Fruit fly (Drosophila melanogaster) whole organism, embryonic: Measurements from ENCODE around the gene Fbxl7.

Experiments used
- Bdp1 ChIP-seq: fragments of 200-800 bp; sonication (Bioruptor generic); optimal IDR thresholded peaks from 3 replicates; lab custom pipeline; 2016; ENCODE audit warnings: missing biosample characterization, missing genetic modification characterization
- Bteb2 ChIP-seq: fragments of 200-800 bp; sonication (Bioruptor generic); optimal IDR thresholded peaks from 2 replicates; lab custom pipeline; 2016; ENCODE audit warnings: missing biosample characterization, missing genetic modification characterization
- CG1024 ChIP-seq: fragments of 200-800 bp; sonication (Bioruptor generic); IDR thresholded peaks from 2 replicates; pipeline ENCODE4 v1.3.6; 2022; ENCODE audit warnings: missing biosample characterization, missing genetic modification characterization
- CG10366 ChIP-seq: fragments of 200-800 bp; sonication (Bioruptor generic); IDR thresholded peaks from 2 replicates; pipeline ENCODE4 v1.3.6; 2022; ENCODE audit warnings: missing biosample characterization, missing genetic modification characterization
- CG10959 ChIP-seq: fragments of 200-800 bp; sonication (Bioruptor generic); IDR thresholded peaks from 2 replicates; pipeline ENCODE4 v1.3.6; 2022; ENCODE audit warnings: missing biosample characterization, missing genetic modification characterization
- CG12659 ChIP-seq: fragments of 200-800 bp; sonication (Bioruptor generic); optimal IDR thresholded peaks from 3 replicates; lab custom pipeline; 2017; ENCODE audit warnings: mild to moderate bottlenecking, missing biosample characterization, missing genetic modification reagents, missing genetic modification characterization
- CG13123 ChIP-seq: fragments of 200-800 bp; sonication (Bioruptor generic); optimal IDR thresholded peaks from 2 replicates; lab custom pipeline; 2016; ENCODE audit warnings: missing biosample characterization, missing genetic modification characterization
- CG13775 ChIP-seq: fragments of 200-800 bp; sonication (Bioruptor generic); optimal IDR thresholded peaks from 3 replicates; lab custom pipeline; 2017; ENCODE audit warnings: missing biosample characterization, mild to moderate bottlenecking, missing genetic modification characterization
- CG14860 ChIP-seq: fragments of 200-800 bp; sonication (Bioruptor generic); IDR thresholded peaks from 3 replicates; pipeline ENCODE4 v1.3.6; 2022; ENCODE audit warnings: missing biosample characterization, missing genetic modification characterization; ENCODE audit not compliant: partially characterized antibody
- CG15269 ChIP-seq: fragments of 200-800 bp; sonication (Bioruptor generic); optimal IDR thresholded peaks from 2 replicates; lab custom pipeline; 2018; ENCODE audit warnings: missing biosample characterization, mild to moderate bottlenecking, missing genetic modification characterization, moderate library complexity
- CG18619 ChIP-seq: fragments of 200-800 bp; sonication (Bioruptor generic); optimal IDR thresholded peaks from 3 replicates; lab custom pipeline; 2017; ENCODE audit warnings: missing biosample characterization, mild to moderate bottlenecking, missing genetic modification characterization
- CG2116 ChIP-seq: fragments of 200-800 bp; sonication (Bioruptor generic); optimal IDR thresholded peaks from 3 replicates; lab custom pipeline; 2018; ENCODE audit warnings: missing biosample characterization, mild to moderate bottlenecking, missing genetic modification characterization
- CG31224 ChIP-seq: fragments of 200-800 bp; sonication (Bioruptor generic); IDR thresholded peaks from 2 replicates; pipeline ENCODE4 v1.3.6; 2022; ENCODE audit warnings: missing biosample characterization, missing genetic modification characterization
- CG4328 ChIP-seq: fragments of 200-800 bp; sonication (Bioruptor generic); optimal IDR thresholded peaks from 3 replicates; lab custom pipeline; 2017; ENCODE audit warnings: missing biosample characterization, missing genetic modification reagents, missing genetic modification characterization
- CG43689 ChIP-seq: fragments of 200-800 bp; sonication (Bioruptor generic); IDR thresholded peaks from 2 replicates; pipeline ENCODE4 v1.3.6; 2022; ENCODE audit warnings: missing biosample characterization, missing genetic modification characterization
- CG6765 ChIP-seq: fragments of 200-800 bp; sonication (Bioruptor generic); optimal IDR thresholded peaks from 3 replicates; lab custom pipeline; 2017; ENCODE audit warnings: missing biosample characterization, mild to moderate bottlenecking, missing genetic modification characterization
- CG9215 ChIP-seq: fragments of 200-800 bp; sonication (Bioruptor generic); IDR thresholded peaks from 2 replicates; pipeline ENCODE4 v1.3.6; 2022; ENCODE audit warnings: missing biosample characterization, missing genetic modification characterization
- CHES-1-like ChIP-seq: fragments of 200-800 bp; sonication (Bioruptor generic); optimal IDR thresholded peaks from 2 replicates; lab custom pipeline; 2016; ENCODE audit warnings: missing biosample characterization, missing genetic modification characterization
- Dek ChIP-seq: fragments of 200-800 bp; sonication (Bioruptor generic); optimal IDR thresholded peaks from 3 replicates; lab custom pipeline; 2019; ENCODE audit warnings: missing biosample characterization, mild to moderate bottlenecking, missing genetic modification characterization, moderate library complexity
- Dp ChIP-seq: fragments of 200-800 bp; sonication (Bioruptor generic); optimal IDR thresholded peaks from 2 replicates; lab custom pipeline; 2018; ENCODE audit warnings: missing biosample characterization, mild to moderate bottlenecking, missing genetic modification characterization, moderate library complexity
- Gug ChIP-seq: fragments of 200-800 bp; sonication (Bioruptor generic); IDR thresholded peaks from 4 replicates; pipeline ENCODE4 v1.3.6; 2022; ENCODE audit warnings: missing biosample characterization, missing genetic modification characterization
- HHEX ChIP-seq: fragments of 200-800 bp; sonication (Bioruptor generic); optimal IDR thresholded peaks from 3 replicates; lab custom pipeline; 2017; ENCODE audit warnings: missing biosample characterization, mild to moderate bottlenecking, missing genetic modification characterization, missing genetic modification reagents
- HLH54F ChIP-seq: fragments of 200-800 bp; sonication (Bioruptor generic); optimal IDR thresholded peaks from 3 replicates; lab custom pipeline; 2016; ENCODE audit warnings: missing biosample characterization, missing genetic modification characterization
- NC2β ChIP-seq: fragments of 200-800 bp; sonication (Bioruptor generic); optimal IDR thresholded peaks from 2 replicates; lab custom pipeline; 2016; ENCODE audit warnings: missing biosample characterization, missing genetic modification characterization
- Nf-YC ChIP-seq: fragments of 200-800 bp; optimal IDR thresholded peaks from 3 replicates; lab custom pipeline; 2019; ENCODE audit warnings: missing biosample characterization, mild to moderate bottlenecking, missing genetic modification characterization, moderate library complexity
- Oli ChIP-seq: fragments of 200-800 bp; sonication (Bioruptor generic); optimal IDR thresholded peaks from 2 replicates; lab custom pipeline; 2018; ENCODE audit warnings: missing biosample characterization, mild to moderate bottlenecking, missing genetic modification characterization, moderate library complexity
- Poxn ChIP-seq: fragments of 200-800 bp; sonication (Bioruptor generic); IDR thresholded peaks from 2 replicates; pipeline ENCODE4 v1.3.6; 2022; ENCODE audit warnings: missing biosample characterization, missing genetic modification characterization
- Rfx ChIP-seq: fragments of 200-800 bp; sonication (Bioruptor generic); IDR thresholded peaks from 2 replicates; pipeline ENCODE4 v1.3.6; 2022; ENCODE audit warnings: missing biosample characterization, missing genetic modification characterization
- Rx ChIP-seq: fragments of 200-800 bp; sonication (Bioruptor generic); IDR thresholded peaks from 2 replicates; pipeline ENCODE4 v1.3.6; 2022; ENCODE audit warnings: missing biosample characterization, missing genetic modification characterization
- Scr ChIP-seq: fragments of 200-800 bp; sonication (Bioruptor generic); IDR thresholded peaks from 2 replicates; pipeline ENCODE4 v1.3.6; 2022; ENCODE audit warnings: missing biosample characterization, missing genetic modification characterization; ENCODE audit not compliant: partially characterized antibody
- Sry-δ ChIP-seq: fragments of 200-800 bp; sonication (Bioruptor generic); optimal IDR thresholded peaks from 2 replicates; lab custom pipeline; 2016; ENCODE audit warnings: missing biosample characterization, missing genetic modification characterization
- Trl ChIP-seq, 3 experiments: fragments of >200 bp in 2 of 3; fragments of 200-800 bp in 1 of 3; sonication (Bioruptor generic) in 1 of 3; optimal IDR thresholded peaks; 2 replicates in 1 of 3; 3 replicates in 2 of 3; lab custom pipeline; 2016 to 2017; ENCODE audit warnings: missing biosample characterization in 1 of 3, missing genetic modification characterization in 1 of 3
- bab2 ChIP-seq: fragments of 200-800 bp; sonication (Bioruptor generic); optimal IDR thresholded peaks from 2 replicates; lab custom pipeline; 2016; ENCODE audit warnings: missing biosample characterization, missing genetic modification characterization
- br ChIP-seq: fragments of >200 bp; optimal IDR thresholded peaks from 2 replicates; lab custom pipeline; 2017
- cas ChIP-seq: fragments of 200-800 bp; sonication (Bioruptor generic); IDR thresholded peaks from 2 replicates; pipeline ENCODE4 v1.3.6; 2022; ENCODE audit warnings: missing biosample characterization, missing genetic modification characterization
- croc ChIP-seq: fragments of 200-800 bp; sonication (Bioruptor generic); conservative IDR thresholded peaks from 3 replicates; pipeline ENCODE4 v1.3.6; 2022; ENCODE audit warnings: missing biosample characterization, missing genetic modification characterization
- disco-r ChIP-seq: fragments of 200-800 bp; sonication (Bioruptor generic); optimal IDR thresholded peaks from 2 replicates; lab custom pipeline; 2016; ENCODE audit warnings: missing biosample characterization, missing genetic modification characterization
- dmrt11E ChIP-seq: fragments of 200-800 bp; sonication (Bioruptor generic); optimal IDR thresholded peaks from 3 replicates; lab custom pipeline; 2018; ENCODE audit warnings: missing biosample characterization, mild to moderate bottlenecking, missing genetic modification characterization, moderate library complexity
- en ChIP-seq: fragments of 200-800 bp; sonication (Bioruptor generic); optimal IDR thresholded peaks from 2 replicates; lab custom pipeline; 2016; ENCODE audit warnings: missing biosample characterization, missing genetic modification characterization
- fu2 ChIP-seq: fragments of 200-800 bp; sonication (Bioruptor generic); optimal IDR thresholded peaks from 2 replicates; lab custom pipeline; 2016; ENCODE audit warnings: missing biosample characterization, missing genetic modification characterization
- gcm2 ChIP-seq: fragments of 200-800 bp; sonication (Bioruptor generic); optimal IDR thresholded peaks from 2 replicates; lab custom pipeline; 2016; ENCODE audit warnings: missing biosample characterization, missing genetic modification characterization
- ham ChIP-seq: fragments of 200-800 bp; sonication (Bioruptor generic); IDR thresholded peaks from 2 replicates; pipeline ENCODE4 v1.3.6; 2022; ENCODE audit warnings: missing biosample characterization, missing genetic modification characterization
- luna ChIP-seq: fragments of 200-800 bp; sonication (Bioruptor generic); optimal IDR thresholded peaks from 2 replicates; lab custom pipeline; 2016; ENCODE audit warnings: missing biosample characterization, missing genetic modification characterization
- oc ChIP-seq: fragments of 200-800 bp; sonication (Bioruptor generic); optimal IDR thresholded peaks from 2 replicates; lab custom pipeline; 2018; ENCODE audit warnings: missing biosample characterization, mild to moderate bottlenecking, missing genetic modification characterization, moderate library complexity
- otp ChIP-seq: fragments of 200-800 bp; sonication (Bioruptor generic); IDR thresholded peaks from 3 replicates; pipeline ENCODE4, ENCODE4 v1.3.6; 2022; ENCODE audit warnings: missing biosample characterization, missing genetic modification characterization
- peb ChIP-seq: fragments of 200-800 bp; sonication (Bioruptor generic); IDR thresholded peaks from 2 replicates; pipeline ENCODE4 v1.3.6; 2022; ENCODE audit warnings: missing biosample characterization, missing genetic modification characterization
- pnt ChIP-seq: fragments of 200-800 bp; sonication (Bioruptor generic); optimal IDR thresholded peaks from 3 replicates; lab custom pipeline; 2016; ENCODE audit warnings: missing biosample characterization, missing genetic modification characterization
- psq ChIP-seq: fragments of 200-800 bp; sonication (Bioruptor generic); optimal IDR thresholded peaks from 2 replicates; lab custom pipeline; 2017; ENCODE audit warnings: missing biosample characterization, missing genetic modification characterization
- ro ChIP-seq: fragments of 200-800 bp; sonication (Bioruptor generic); IDR thresholded peaks from 2 replicates; pipeline ENCODE4 v1.3.6; 2022; ENCODE audit warnings: missing biosample characterization, missing genetic modification characterization
- run ChIP-seq: fragments of 200-800 bp; sonication (Bioruptor generic); optimal IDR thresholded peaks from 3 replicates; lab custom pipeline; 2018; ENCODE audit warnings: missing biosample characterization, mild to moderate bottlenecking, missing genetic modification characterization
- sug ChIP-seq: fragments of 200-800 bp; optimal IDR thresholded peaks from 2 replicates; lab custom pipeline; 2019; ENCODE audit warnings: missing biosample characterization, mild to moderate bottlenecking, missing genetic modification characterization, moderate library complexity
- tx ChIP-seq: fragments of 200-800 bp; sonication (Bioruptor generic); optimal IDR thresholded peaks from 2 replicates; lab custom pipeline; 2016; ENCODE audit warnings: missing biosample characterization, missing genetic modification characterization
- vnd ChIP-seq: fragments of 200-800 bp; sonication (Bioruptor generic); IDR thresholded peaks from 3 replicates; pipeline ENCODE4 v1.3.6; 2022; ENCODE audit warnings: missing biosample characterization, missing genetic modification characterization; ENCODE audit not compliant: partially characterized antibody

Fbxl7 gene

dm6 chr3R:15973488-15973975 is 52.8 kb downstream of the Fbxl7 start (continued):
- no peak for TF ChIP-seq peb (GFP tag; lab: Robert Waterston, UW)
- TF ChIP-seq Rfx (GFP tag; lab: Robert Waterston, UW): no peak
- peak; percentile 13 for TF ChIP-seq CG4328 (GFP tag; lab: Kevin White, UChicago)
- TF ChIP-seq Bdp1: no peak
- TF ChIP-seq CG15269 (tag; lab: Kevin White, UChicago): no peak
- no peak for TF ChIP-seq CG6765 (GFP tag; lab: Kevin White, UChicago)
- peak; percentile 49 for TF ChIP-seq sug (tag; lab: Kevin White, UChicago)
- TF ChIP-seq vnd (GFP tag; lab: Robert Waterston, UW): no peak
- no peak for TF ChIP-seq dmrt11E (tag; lab: Kevin White, UChicago)
- TF ChIP-seq gcm2 (GFP tag; lab: Kevin White, UChicago): no peak
- TF ChIP-seq HLH54F (GFP tag; lab: Kevin White, UChicago): no peak
- TF ChIP-seq Rx (GFP tag; lab: Robert Waterston, UW): no peak
- TF ChIP-seq en (GFP tag; lab: Kevin White, UChicago): no peak
- no peak for TF ChIP-seq Dp (GFP tag; lab: Kevin White, UChicago)
- TF ChIP-seq CG2116 (GFP tag; lab: Kevin White, UChicago): no peak
- TF ChIP-seq HHEX: peak; percentile 0
- TF ChIP-seq CHES-1-like (GFP tag; lab: Kevin White, UChicago): peak; percentile 72
- no peak for TF ChIP-seq NC2β (GFP tag; lab: Kevin White, UChicago)
- peak; percentile 3 for TF ChIP-seq CG12659 (GFP tag; lab: Kevin White, UChicago)
- TF ChIP-seq Bteb2 (GFP tag; lab: Kevin White, UChicago): no peak
- TF ChIP-seq tx (GFP tag; lab: Kevin White, UChicago): no peak
- TF ChIP-seq CG18619 (GFP tag; lab: Kevin White, UChicago): no peak
- no peak for TF ChIP-seq CG9215 (GFP tag; lab: Robert Waterston, UW)
- no peak for TF ChIP-seq CG14860
- TF ChIP-seq Oli: no peak
- TF ChIP-seq psq (GFP tag; lab: Kevin White, UChicago): peak; percentile 100
- peak; percentile 49 for TF ChIP-seq Nf-YC (tag; lab: Kevin White, UChicago)
- no peak for TF ChIP-seq Poxn (GFP tag; lab: Robert Waterston, UW)
- no peak for TF ChIP-seq CG13123 (GFP tag; lab: Kevin White, UChicago)
- no peak for TF ChIP-seq CG10366 (GFP tag; lab: Robert Waterston, UW)
- no peak for TF ChIP-seq cas (GFP tag; lab: Robert Waterston, UW)
- TF ChIP-seq bab2 (GFP tag; lab: Kevin White, UChicago): no peak
- no peak for TF ChIP-seq run (tag; lab: Kevin White, UChicago)
- TF ChIP-seq Gug (GFP tag; lab: Robert Waterston, UW): no peak
- TF ChIP-seq ro (GFP tag; lab: Robert Waterston, UW): no peak
- TF ChIP-seq luna (GFP tag; lab: Kevin White, UChicago): peak; percentile 10
- TF ChIP-seq otp (GFP tag; lab: Robert Waterston, UW): no peak
- TF ChIP-seq CG43689 (GFP tag; lab: Robert Waterston, UW): no peak
- no peak for TF ChIP-seq croc
- TF ChIP-seq Scr (GFP tag; lab: Robert Waterston, UW): no peak
- TF ChIP-seq CG10959 (GFP tag; lab: Robert Waterston, UW): no peak
- TF ChIP-seq br (lab: Kevin White, UChicago): no peak
- no peak for TF ChIP-seq oc (tag; lab: Kevin White, UChicago)
- TF ChIP-seq Sry-δ: no peak
- TF ChIP-seq fu2 (GFP tag; lab: Kevin White, UChicago): no peak
- TF ChIP-seq CG31224: no peak
- no peak for TF ChIP-seq Dek (tag; lab: Kevin White, UChicago)
- no peak for TF ChIP-seq CG1024 (GFP tag; lab: Robert Waterston, UW)
- no peak for TF ChIP-seq CG13775 (GFP tag; lab: Kevin White, UChicago)
- no peak for TF ChIP-seq pnt (GFP tag; lab: Kevin White, UChicago)
- TF ChIP-seq Trl (optimal IDR thresholded peaks at IDR 0.05; lab: Kevin White, UChicago): peak; percentile 99
- TF ChIP-seq Trl (GFP tag; optimal IDR thresholded peaks at IDR 0.05; lab: Kevin White, UChicago): peak; percentile 82
- peak; percentile 25 for TF ChIP-seq disco-r (GFP tag; lab: Kevin White, UChicago)
- no peak for TF ChIP-seq ham (GFP tag; lab: Robert Waterston, UW)
